Fruit fly (Drosophila melanogaster) whole organism, embryonic: ENCODE results near the gene mRpL10.

Experiments
- ATbp ChIP-seq: fragments of 200-800 bp; sonication (Bioruptor generic); optimal IDR thresholded peaks from 2 replicates; lab custom pipeline; 2017; ENCODE audit warnings: missing biosample characterization, mild to moderate bottlenecking, missing genetic modification characterization, missing genetic modification reagents
- Adf1 ChIP-seq: fragments of 200-800 bp; sonication (Bioruptor generic); IDR thresholded peaks from 2 replicates; pipeline ENCODE4 v1.3.6; 2022; ENCODE audit warnings: missing biosample characterization, missing genetic modification characterization
- B-H1 ChIP-seq: fragments of 200-800 bp; sonication (Bioruptor generic); IDR thresholded peaks from 3 replicates; pipeline ENCODE4 v1.3.6; 2022; ENCODE audit warnings: missing biosample characterization, missing genetic modification characterization
- CG10147 ChIP-seq: fragments of 200-800 bp; sonication (Bioruptor generic); optimal IDR thresholded peaks from 2 replicates; lab custom pipeline; 2019; ENCODE audit warnings: missing biosample characterization, mild to moderate bottlenecking, missing genetic modification characterization, moderate library complexity
- CG10462 ChIP-seq: fragments of 200-800 bp; sonication (Bioruptor generic); optimal IDR thresholded peaks from 2 replicates; lab custom pipeline; 2016; ENCODE audit warnings: missing biosample characterization, missing genetic modification characterization
- CG10543 ChIP-seq: fragments of 200-800 bp; sonication (Bioruptor generic); optimal IDR thresholded peaks from 3 replicates; lab custom pipeline; 2017; ENCODE audit warnings: missing biosample characterization, mild to moderate bottlenecking, missing genetic modification characterization, moderate library complexity
- CG10959 ChIP-seq: fragments of 200-800 bp; sonication (Bioruptor generic); IDR thresholded peaks from 2 replicates; pipeline ENCODE4 v1.3.6; 2022; ENCODE audit warnings: missing biosample characterization, missing genetic modification characterization
- CG11093 ChIP-seq: fragments of 200-800 bp; sonication (Bioruptor generic); IDR thresholded peaks from 3 replicates; pipeline ENCODE4 v1.3.6; 2022; ENCODE audit warnings: missing biosample characterization, missing genetic modification characterization
- CG11247 ChIP-seq: fragments of 200-800 bp; sonication (Bioruptor generic); IDR thresholded peaks from 2 replicates; pipeline ENCODE4 v1.3.6; 2022; ENCODE audit warnings: missing biosample characterization, missing genetic modification characterization
- CG11456 ChIP-seq: fragments of 200-800 bp; sonication (Bioruptor generic); IDR thresholded peaks from 3 replicates; pipeline ENCODE4 v1.3.6; 2022; ENCODE audit warnings: missing biosample characterization, missing genetic modification characterization
- CG12299 ChIP-seq: fragments of 200-800 bp; sonication (Bioruptor generic); optimal IDR thresholded peaks from 2 replicates; lab custom pipeline; 2018; ENCODE audit warnings: missing biosample characterization, mild to moderate bottlenecking, missing genetic modification characterization
- CG15011 ChIP-seq: fragments of 200-800 bp; sonication (Bioruptor generic); optimal IDR thresholded peaks from 3 replicates; lab custom pipeline; 2018; ENCODE audit warnings: missing biosample characterization, mild to moderate bottlenecking, missing genetic modification characterization
- CG15073 ChIP-seq: fragments of 200-800 bp; sonication (Bioruptor generic); optimal IDR thresholded peaks from 2 replicates; lab custom pipeline; 2016; ENCODE audit warnings: missing biosample characterization, missing genetic modification characterization
- CG17359 ChIP-seq: fragments of 200-800 bp; sonication (Bioruptor generic); optimal IDR thresholded peaks from 3 replicates; lab custom pipeline; 2018; ENCODE audit warnings: missing biosample characterization, mild to moderate bottlenecking, missing genetic modification characterization, moderate library complexity
- CG18262 ChIP-seq: fragments of 200-800 bp; optimal IDR thresholded peaks from 3 replicates; lab custom pipeline; 2019; ENCODE audit warnings: missing biosample characterization, mild to moderate bottlenecking, missing genetic modification characterization, moderate library complexity
- CG30020 ChIP-seq: fragments of 200-800 bp; optimal IDR thresholded peaks from 2 replicates; lab custom pipeline; 2019; ENCODE audit warnings: missing biosample characterization, mild to moderate bottlenecking, missing genetic modification characterization, moderate library complexity
- CG32767 ChIP-seq: fragments of 200-800 bp; sonication (Bioruptor generic); IDR thresholded peaks from 2 replicates; pipeline ENCODE4 v1.3.6; 2022; ENCODE audit warnings: missing biosample characterization, missing genetic modification characterization
- CG42726 ChIP-seq: fragments of 200-800 bp; sonication (Bioruptor generic); IDR thresholded peaks from 2 replicates; pipeline ENCODE4 v1.3.6; 2022; ENCODE audit warnings: missing biosample characterization, missing genetic modification characterization; ENCODE audit not compliant: partially characterized antibody
- CG6654 ChIP-seq: fragments of 200-800 bp; sonication (Bioruptor generic); optimal IDR thresholded peaks from 2 replicates; lab custom pipeline; 2017; ENCODE audit warnings: missing biosample characterization, mild to moderate bottlenecking, missing genetic modification characterization
- CG6854 ChIP-seq: fragments of 200-800 bp; sonication (Bioruptor generic); optimal IDR thresholded peaks from 3 replicates; lab custom pipeline; 2017; ENCODE audit warnings: missing biosample characterization, mild to moderate bottlenecking, missing genetic modification characterization
- CG7987 ChIP-seq: fragments of 200-800 bp; sonication (Bioruptor generic); optimal IDR thresholded peaks from 2 replicates; lab custom pipeline; 2018; ENCODE audit warnings: missing biosample characterization, mild to moderate bottlenecking, missing genetic modification characterization, moderate library complexity
- CG8388 ChIP-seq: fragments of 200-800 bp; sonication (Bioruptor generic); optimal IDR thresholded peaks from 2 replicates; lab custom pipeline; 2019; ENCODE audit warnings: missing biosample characterization, mild to moderate bottlenecking, missing genetic modification characterization, moderate library complexity
- H15 ChIP-seq: fragments of 200-800 bp; sonication (Bioruptor generic); IDR thresholded peaks from 3 replicates; pipeline ENCODE4 v1.3.6; 2022; ENCODE audit warnings: missing biosample characterization, missing genetic modification characterization
- HmgD ChIP-seq: fragments of 200-800 bp; sonication (Bioruptor generic); optimal IDR thresholded peaks from 3 replicates; lab custom pipeline; 2016; ENCODE audit warnings: missing biosample characterization, missing genetic modification characterization
- NfI ChIP-seq: fragments of 200-800 bp; sonication (Bioruptor generic); optimal IDR thresholded peaks from 3 replicates; lab custom pipeline; 2018; ENCODE audit warnings: missing biosample characterization, mild to moderate bottlenecking, missing genetic modification characterization, moderate library complexity
- Oli ChIP-seq: fragments of 200-800 bp; sonication (Bioruptor generic); optimal IDR thresholded peaks from 2 replicates; lab custom pipeline; 2018; ENCODE audit warnings: missing biosample characterization, mild to moderate bottlenecking, missing genetic modification characterization, moderate library complexity
- Sry-δ ChIP-seq: fragments of 200-800 bp; sonication (Bioruptor generic); optimal IDR thresholded peaks from 2 replicates; lab custom pipeline; 2016; ENCODE audit warnings: missing biosample characterization, missing genetic modification characterization
- Xbp1 ChIP-seq: fragments of 200-800 bp; sonication (Bioruptor generic); optimal IDR thresholded peaks from 3 replicates; lab custom pipeline; 2016; ENCODE audit warnings: missing biosample characterization, mild to moderate bottlenecking, missing genetic modification characterization
- ato ChIP-seq: fragments of 200-800 bp; sonication (Bioruptor generic); IDR thresholded peaks from 2 replicates; pipeline ENCODE4 v1.3.6; 2022; ENCODE audit warnings: missing biosample characterization, missing genetic modification characterization; ENCODE audit not compliant: partially characterized antibody
- br ChIP-seq: fragments of >200 bp; optimal IDR thresholded peaks from 2 replicates; lab custom pipeline; 2017
- da ChIP-seq: fragments of 200-800 bp; sonication (Bioruptor generic); optimal IDR thresholded peaks from 2 replicates; lab custom pipeline; 2016; ENCODE audit warnings: missing biosample characterization, missing genetic modification characterization
- ems ChIP-seq: fragments of 200-800 bp; sonication (Bioruptor generic); optimal IDR thresholded peaks from 3 replicates; lab custom pipeline; 2016; ENCODE audit warnings: missing biosample characterization, missing genetic modification characterization
- fd3F ChIP-seq: fragments of 200-800 bp; sonication (Bioruptor generic); optimal IDR thresholded peaks from 2 replicates; lab custom pipeline; 2018; ENCODE audit warnings: missing biosample characterization, mild to moderate bottlenecking, missing genetic modification characterization, moderate library complexity
- ftz-f1 ChIP-seq: fragments of 200-800 bp; sonication (Bioruptor generic); optimal IDR thresholded peaks from 2 replicates; lab custom pipeline; 2016; ENCODE audit warnings: missing biosample characterization, missing genetic modification characterization
- gcm ChIP-seq: fragments of 200-800 bp; sonication (Bioruptor generic); optimal IDR thresholded peaks from 2 replicates; lab custom pipeline; 2019; ENCODE audit warnings: missing biosample characterization, mild to moderate bottlenecking, missing genetic modification characterization, moderate library complexity
- gfzf ChIP-seq: fragments of 200-800 bp; sonication (Bioruptor generic); optimal IDR thresholded peaks from 2 replicates; lab custom pipeline; 2016; ENCODE audit warnings: missing biosample characterization, mild to moderate bottlenecking, missing genetic modification characterization, moderate library complexity
- hbn ChIP-seq: fragments of 200-800 bp; sonication (Bioruptor generic); IDR thresholded peaks from 2 replicates; pipeline ENCODE4 v1.3.6; 2022; ENCODE audit warnings: missing biosample characterization, missing genetic modification characterization; ENCODE audit not compliant: partially characterized antibody
- her ChIP-seq: fragments of 200-800 bp; sonication (Bioruptor generic); optimal IDR thresholded peaks from 2 replicates; lab custom pipeline; 2016; ENCODE audit warnings: missing biosample characterization, missing genetic modification characterization
- lab ChIP-seq: fragments of 200-800 bp; sonication (Bioruptor generic); optimal IDR thresholded peaks from 3 replicates; lab custom pipeline; 2017; ENCODE audit warnings: missing biosample characterization, missing genetic modification characterization, mild to moderate bottlenecking, moderate library complexity, missing genetic modification reagents
- lov ChIP-seq, 2 experiments: fragments of 200-800 bp in 1 of 2; fragments of >200 bp in 1 of 2; sonication (Bioruptor generic) in 1 of 2; IDR thresholded peaks in 1 of 2; optimal IDR thresholded peaks in 1 of 2; 2 replicates in 1 of 2; 3 replicates in 1 of 2; pipeline versions ENCODE4 v1.3.6 to Lab custom; 2017 to 2022; ENCODE audit warnings: missing biosample characterization in 1 of 2, missing genetic modification characterization in 1 of 2
- p53 ChIP-seq: fragments of 200-800 bp; sonication (Bioruptor generic); optimal IDR thresholded peaks from 2 replicates; lab custom pipeline; 2016; ENCODE audit warnings: missing biosample characterization, missing genetic modification characterization
- pfk ChIP-seq: fragments of 200-800 bp; sonication (Bioruptor generic); optimal IDR thresholded peaks from 2 replicates; lab custom pipeline; 2018; ENCODE audit warnings: missing biosample characterization, mild to moderate bottlenecking, missing genetic modification characterization, moderate library complexity
- pzg ChIP-seq: fragments of 200-800 bp; sonication (Bioruptor generic); optimal IDR thresholded peaks from 3 replicates; lab custom pipeline; 2018; ENCODE audit warnings: missing biosample characterization, mild to moderate bottlenecking, missing genetic modification characterization, moderate library complexity
- sc ChIP-seq, 3 experiments: fragments of >200 bp in 2 of 3; fragments of 200-800 bp in 1 of 3; sonication (Bioruptor generic) in 1 of 3; optimal IDR thresholded peaks; 2 replicates in 2 of 3; 3 replicates in 1 of 3; lab custom pipeline; 2017; ENCODE audit warnings: mild to moderate bottlenecking in 1 of 3, missing biosample characterization in 1 of 3, missing genetic modification characterization in 1 of 3, missing genetic modification reagents in 1 of 3
- stwl ChIP-seq: fragments of 200-800 bp; sonication (Bioruptor generic); optimal IDR thresholded peaks from 3 replicates; lab custom pipeline; 2018; ENCODE audit warnings: missing biosample characterization, mild to moderate bottlenecking, missing genetic modification characterization, moderate library complexity
- tgo ChIP-seq: fragments of 200-800 bp; sonication (Bioruptor generic); IDR thresholded peaks from 3 replicates; pipeline ENCODE4 v1.3.6; 2022; ENCODE audit warnings: missing biosample characterization, missing genetic modification characterization
- tin ChIP-seq: fragments of 200-800 bp; sonication (Bioruptor generic); optimal IDR thresholded peaks from 3 replicates; lab custom pipeline; 2016; ENCODE audit warnings: missing biosample characterization, missing genetic modification characterization
- trem ChIP-seq: fragments of 200-800 bp; optimal IDR thresholded peaks from 3 replicates; lab custom pipeline; 2019; ENCODE audit warnings: missing biosample characterization, mild to moderate bottlenecking, missing genetic modification characterization, moderate library complexity
- ttk ChIP-seq: fragments of 200-800 bp; sonication (Bioruptor generic); IDR thresholded peaks from 2 replicates; pipeline ENCODE4 v2.1.2; 2022; ENCODE audit warnings: missing biosample characterization, missing genetic modification characterization
- vvl ChIP-seq: fragments of 200-800 bp; sonication (Bioruptor generic); IDR thresholded peaks from 2 replicates; pipeline ENCODE4 v1.3.6; 2022; ENCODE audit warnings: missing biosample characterization, missing genetic modification characterization
- zen ChIP-seq: fragments of 200-800 bp; sonication (Bioruptor generic); optimal IDR thresholded peaks from 3 replicates; lab custom pipeline; 2018; ENCODE audit warnings: missing biosample characterization, mild to moderate bottlenecking, missing genetic modification characterization, moderate library complexity

The mRpL10 gene

dm6 chr2L:155994-156393 is 47.6 kb upstream of the mRpL10 start, which contains the start of gene CG3436 (continued):
- no peak for TF ChIP-seq CG17359
- peak; percentile 55 for TF ChIP-seq CG30020
- no peak for TF ChIP-seq sc (optimal IDR thresholded peaks at IDR 0.05; lab: Kevin White, UChicago)
- no peak for TF ChIP-seq sc (GFP tag; optimal IDR thresholded peaks at IDR 0.05; lab: Kevin White, UChicago)
- TF ChIP-seq ATbp = no peak
- TF ChIP-seq Oli (tag; lab: Kevin White, UChicago) = no peak
- TF ChIP-seq CG7987 = peak; percentile 24
- TF ChIP-seq ato (GFP tag; lab: Robert Waterston, UW) = no peak
- no peak for TF ChIP-seq ftz-f1 (GFP tag; lab: Kevin White, UChicago)
- no peak for TF ChIP-seq CG15011 (GFP tag; lab: Kevin White, UChicago)
- peak; percentile 27 for TF ChIP-seq CG12299 (tag; lab: Kevin White, UChicago)
- TF ChIP-seq CG10147 (GFP tag; lab: Kevin White, UChicago) = no peak
- peak; percentile 91 for TF ChIP-seq pzg (GFP tag; lab: Kevin White, UChicago)
- no peak for TF ChIP-seq CG11093 (GFP tag; lab: Robert Waterston, UW)
- TF ChIP-seq da (GFP tag; lab: Kevin White, UChicago) = no peak
- TF ChIP-seq CG32767 (GFP tag; lab: Robert Waterston, UW) = no peak
- no peak for TF ChIP-seq CG42726 (GFP tag; lab: Robert Waterston, UW)
- peak; percentile 88 for TF ChIP-seq stwl (tag; lab: Kevin White, UChicago)
- TF ChIP-seq CG18262 (tag; lab: Kevin White, UChicago) = no peak
- TF ChIP-seq lov (optimal IDR thresholded peaks at IDR 0.05; lab: Kevin White, UChicago) = no peak
- TF ChIP-seq lov (GFP tag; IDR thresholded peaks at IDR 0.05; lab: Robert Waterston, UW) = no peak
- no peak for TF ChIP-seq CG11247 (GFP tag; lab: Robert Waterston, UW)
- TF ChIP-seq CG11456 (GFP tag; lab: Robert Waterston, UW) = no peak
- TF ChIP-seq pfk = no peak
- TF ChIP-seq NfI (GFP tag; lab: Kevin White, UChicago) = no peak
- no peak for TF ChIP-seq hbn
- TF ChIP-seq gfzf (GFP tag; lab: Kevin White, UChicago) = peak; percentile 95
- no peak for TF ChIP-seq ttk (GFP tag; lab: Robert Waterston, UW)
- TF ChIP-seq gcm (GFP tag; lab: Kevin White, UChicago) = no peak
- TF ChIP-seq CG10462 (GFP tag; lab: Kevin White, UChicago) = no peak
- no peak for TF ChIP-seq Adf1 (GFP tag; lab: Robert Waterston, UW)
- peak; percentile 67 for TF ChIP-seq HmgD (GFP tag; lab: Kevin White, UChicago)
- TF ChIP-seq lab (GFP tag; lab: Kevin White, UChicago) = no peak
- TF ChIP-seq trem (tag; lab: Kevin White, UChicago) = peak; percentile 59
- TF ChIP-seq ems (GFP tag; lab: Kevin White, UChicago) = no peak
- no peak for TF ChIP-seq tgo
- peak; percentile 7 for TF ChIP-seq p53 (GFP tag; lab: Kevin White, UChicago)
- no peak for TF ChIP-seq CG8388 (GFP tag; lab: Kevin White, UChicago)
- no peak for TF ChIP-seq CG15073 (GFP tag; lab: Kevin White, UChicago)
- TF ChIP-seq Sry-δ = peak; percentile 58
- TF ChIP-seq her (GFP tag; lab: Kevin White, UChicago) = no peak
- TF ChIP-seq Xbp1 (GFP tag; lab: Kevin White, UChicago) = no peak
- peak; percentile 9 for TF ChIP-seq zen (tag; lab: Kevin White, UChicago)
- no peak for TF ChIP-seq fd3F
- no peak for TF ChIP-seq CG10959 (GFP tag; lab: Robert Waterston, UW)
- no peak for TF ChIP-seq CG10543
- no peak for TF ChIP-seq CG6854 (GFP tag; lab: Kevin White, UChicago)
- no peak for TF ChIP-seq B-H1 (GFP tag; lab: Robert Waterston, UW)
- TF ChIP-seq vvl (GFP tag; lab: Robert Waterston, UW) = no peak
- no peak for TF ChIP-seq tin (GFP tag; lab: Kevin White, UChicago)
- no peak for TF ChIP-seq H15 (GFP tag; lab: Robert Waterston, UW)
- no peak for TF ChIP-seq CG6654
- no peak for TF ChIP-seq br (lab: Kevin White, UChicago)
